Worm (Caenorhabditis elegans) whole organism, L1 larva: ENCODE data around the gene sre-45.

Experiments
- ceh-82 ChIP-seq, 3 experiments: fragments of 150-350 bp in 1 of 3; sonication (generic microtip) in 2 of 3; optimal IDR thresholded peaks; 2 replicates each; lab custom pipeline; 2014 to 2017; ENCODE audit warnings: missing biosample characterization in 3 of 3, missing genetic modification characterization in 3 of 3
- ces-1 ChIP-seq: fragments of 150-350 bp; optimal IDR thresholded peaks from 2 replicates; lab custom pipeline; 2014; ENCODE audit warnings: missing biosample characterization, missing genetic modification reagents, missing genetic modification characterization
- egl-27 ChIP-seq, 2 experiments: fragments of 150-350 bp in 1 of 2; sonication (generic microtip); optimal IDR thresholded peaks; 3 replicates each; lab custom pipeline; 2017 to 2018; ENCODE audit warnings: missing biosample characterization in 2 of 2, missing genetic modification characterization in 2 of 2, missing genetic modification reagents in 2 of 2
- fos-1 ChIP-seq: fragments of 150-350 bp; optimal IDR thresholded peaks from 2 replicates; lab custom pipeline; 2014; ENCODE audit warnings: missing biosample characterization, missing genetic modification characterization
- lin-14 ChIP-seq: fragments of 200-800 bp; sonication (Bioruptor generic); optimal IDR thresholded peaks from 2 replicates; lab custom pipeline; 2018; ENCODE audit warnings: mild to moderate bottlenecking, missing genetic modification characterization, moderate library complexity, missing compliant biosample characterization
- mep-1 ChIP-seq: fragments of 150-350 bp; optimal IDR thresholded peaks from 2 replicates; lab custom pipeline; 2014; ENCODE audit warnings: missing biosample characterization, missing genetic modification characterization
- nhr-11 ChIP-seq: fragments of 150-350 bp; optimal IDR thresholded peaks from 2 replicates; lab custom pipeline; 2014; ENCODE audit warnings: missing biosample characterization, missing genetic modification characterization
- nhr-20 ChIP-seq: sonication (generic microtip); optimal IDR thresholded peaks from 2 replicates; lab custom pipeline; 2016; ENCODE audit warnings: mild to moderate bottlenecking, missing genetic modification characterization, missing compliant biosample characterization
- nhr-76 ChIP-seq: sonication (generic microtip); optimal IDR thresholded peaks from 2 replicates; lab custom pipeline; 2017; ENCODE audit warnings: missing biosample characterization, missing genetic modification characterization
- nhr-90 ChIP-seq: sonication (generic microtip); optimal IDR thresholded peaks from 2 replicates; lab custom pipeline; 2016; ENCODE audit warnings: mild to moderate bottlenecking, missing genetic modification characterization, missing compliant biosample characterization; ENCODE audit not compliant: poor library complexity
- skn-1 ChIP-seq: fragments of 150-350 bp; optimal IDR thresholded peaks from 2 replicates; lab custom pipeline; 2014; ENCODE audit warnings: missing biosample characterization, missing genetic modification characterization
- unc-62 ChIP-seq: fragments of 150-350 bp; optimal IDR thresholded peaks from 2 replicates; lab custom pipeline; 2014; ENCODE audit warnings: missing biosample characterization, missing genetic modification reagents, missing genetic modification characterization
- zag-1 ChIP-seq: fragments of 150-350 bp; optimal IDR thresholded peaks from 2 replicates; lab custom pipeline; 2014; ENCODE audit warnings: missing biosample characterization, missing genetic modification characterization

- no peak for TF ChIP-seq lin-14 (GFP tag; lab: Kevin White, UChicago)
- TF ChIP-seq nhr-11 (tag; lab: Kevin White, UChicago) = no peak
- no peak for TF ChIP-seq nhr-90 (tag; lab: Kevin White, UChicago)
- no peak for TF ChIP-seq skn-1 (tag; lab: Kevin White, UChicago)
- no peak for TF ChIP-seq ces-1 (GFP tag; lab: Kevin White, UChicago)
- TF ChIP-seq unc-62 (GFP tag; lab: Kevin White, UChicago) = no peak
- TF ChIP-seq egl-27 (tag; optimal IDR thresholded peaks at IDR 0.05; lab: Kevin White, UChicago) = no peak
- TF ChIP-seq nhr-20 (tag; lab: Kevin White, UChicago) = no peak
- TF ChIP-seq mep-1 (tag; lab: Kevin White, UChicago) = no peak
- TF ChIP-seq zag-1 (tag; lab: Kevin White, UChicago) = no peak
- no peak for TF ChIP-seq nhr-76
- no peak for TF ChIP-seq fos-1 (tag; lab: Kevin White, UChicago)
- TF ChIP-seq ceh-82 (tag; optimal IDR thresholded peaks at IDR 0.05; lab: Kevin White, UChicago) = no peak
Measured at ce11 chrII:13508607-13509006, 9.1 kb upstream of the sre-45 start.
